Fruit fly (Drosophila melanogaster) whole organism, wandering third instar larva: ENCODE measurements around the gene Yif1.

Experiments used
- Abd-B ChIP-seq: fragments of >200 bp; optimal IDR thresholded peaks from 2 replicates; lab custom pipeline; 2017; ENCODE audit warnings: missing biosample characterization, missing genetic modification characterization
- CG32264 ChIP-seq: fragments of 200-800 bp; sonication (Bioruptor generic); optimal IDR thresholded peaks from 2 replicates; lab custom pipeline; 2016; ENCODE audit warnings: missing biosample characterization, missing genetic modification characterization
- CrebA ChIP-seq: fragments of 200-800 bp; sonication (Bioruptor generic); optimal IDR thresholded peaks from 2 replicates; lab custom pipeline; 2016; ENCODE audit warnings: missing biosample characterization, mild to moderate bottlenecking, missing genetic modification characterization, borderline replicate concordance
- GATAd ChIP-seq: sonication (Bioruptor generic); optimal IDR thresholded peaks from 2 replicates; lab custom pipeline; 2016; ENCODE audit warnings: missing biosample characterization, missing genetic modification characterization
- HLH106 ChIP-seq: fragments of 200-800 bp; optimal IDR thresholded peaks from 3 replicates; lab custom pipeline; 2019; ENCODE audit warnings: missing biosample characterization, mild to moderate bottlenecking, missing genetic modification characterization, moderate library complexity
- Hnf4 ChIP-seq: fragments of 200-800 bp; sonication (Bioruptor generic); optimal IDR thresholded peaks from 2 replicates; lab custom pipeline; 2016; ENCODE audit warnings: missing biosample characterization, mild to moderate bottlenecking, missing genetic modification characterization
- Hr78 ChIP-seq: fragments of >200 bp; optimal IDR thresholded peaks from 2 replicates; lab custom pipeline; 2017; ENCODE audit warnings: missing biosample characterization, missing genetic modification characterization
- Hr83 ChIP-seq: fragments of 200-300 bp; sonication (Bioruptor generic); optimal IDR thresholded peaks from 2 replicates; lab custom pipeline; 2016; ENCODE audit warnings: missing biosample characterization, mild to moderate bottlenecking, missing genetic modification characterization, moderate library complexity; ENCODE audit not compliant: poor library complexity, severe bottlenecking
- Mio ChIP-seq: sonication (Bioruptor generic); optimal IDR thresholded peaks from 2 replicates; lab custom pipeline; 2016; ENCODE audit warnings: missing biosample characterization, missing genetic modification characterization
- Myc ChIP-seq: fragments of >200 bp; optimal IDR thresholded peaks from 2 replicates; lab custom pipeline; 2017
- N ChIP-seq: fragments of >200 bp; optimal IDR thresholded peaks from 2 replicates; lab custom pipeline; 2018; ENCODE audit warnings: missing biosample characterization, missing external identifiers, missing genetic modification characterization
- OdsH ChIP-seq: fragments of 200-800 bp; sonication (Bioruptor generic); optimal IDR thresholded peaks from 2 replicates; lab custom pipeline; 2016; ENCODE audit warnings: missing biosample characterization, mild to moderate bottlenecking, missing genetic modification characterization
- Rel ChIP-seq, 2 experiments: fragments of 200-800 bp; sonication (Bioruptor generic) in 1 of 2; optimal IDR thresholded peaks; 2 replicates in 1 of 2; 3 replicates in 1 of 2; lab custom pipeline; 2016 to 2019; ENCODE audit warnings: mild to moderate bottlenecking in 2 of 2, missing biosample characterization in 2 of 2, missing genetic modification characterization in 2 of 2, moderate library complexity in 1 of 2
- Sp1 ChIP-seq: fragments of 200-800 bp; sonication (Bioruptor generic); optimal IDR thresholded peaks from 3 replicates; lab custom pipeline; 2019; ENCODE audit warnings: missing biosample characterization, mild to moderate bottlenecking, missing genetic modification characterization, moderate library complexity
- Vsx2 ChIP-seq: fragments of 200-300, 225-300 bp; sonication (Bioruptor generic); optimal IDR thresholded peaks from 2 replicates; lab custom pipeline; 2018; ENCODE audit warnings: missing biosample characterization, missing genetic modification characterization; ENCODE audit not compliant: partially characterized antibody
- br ChIP-seq: fragments of 200-800 bp; sonication (Bioruptor generic); optimal IDR thresholded peaks from 2 replicates; lab custom pipeline; 2016; ENCODE audit warnings: missing biosample characterization, missing genetic modification characterization
- brk ChIP-seq: fragments of 200-800 bp; sonication (Bioruptor generic); optimal IDR thresholded peaks from 2 replicates; lab custom pipeline; 2016; ENCODE audit warnings: missing biosample characterization, mild to moderate bottlenecking, missing genetic modification characterization
- dl ChIP-seq, 2 experiments: fragments of 175-275, 200-275 bp in 1 of 2; fragments of 200-275 bp in 1 of 2; sonication (Bioruptor generic); optimal IDR thresholded peaks; lab custom pipeline; 2018; ENCODE audit warnings: mild to moderate bottlenecking in 2 of 2, missing biosample characterization in 2 of 2, missing genetic modification characterization in 2 of 2, moderate library complexity in 2 of 2; ENCODE audit not compliant: partially characterized antibody in 2 of 2, insufficient read depth in 1 of 2
- dsf ChIP-seq: sonication (Bioruptor generic); optimal IDR thresholded peaks from 2 replicates; lab custom pipeline; 2016; ENCODE audit warnings: missing biosample characterization, missing genetic modification characterization, borderline replicate concordance
- ey ChIP-seq: fragments of 200-800 bp; sonication (Bioruptor generic); optimal IDR thresholded peaks from 2 replicates; lab custom pipeline; 2016; ENCODE audit warnings: missing biosample characterization, missing genetic modification characterization
- foxo ChIP-seq, 2 experiments: fragments of 200-800 bp; sonication (Bioruptor generic); optimal IDR thresholded peaks; 2 replicates in 1 of 2; 3 replicates in 1 of 2; lab custom pipeline; 2016 to 2017; ENCODE audit warnings: missing biosample characterization in 2 of 2, missing genetic modification characterization in 2 of 2
- fru ChIP-seq: fragments of 200-800 bp; sonication (Bioruptor generic); optimal IDR thresholded peaks from 3 replicates; lab custom pipeline; 2016; ENCODE audit warnings: missing biosample characterization, mild to moderate bottlenecking, missing genetic modification characterization
- h ChIP-seq: fragments of 200-800 bp; sonication (Bioruptor generic); optimal IDR thresholded peaks from 3 replicates; lab custom pipeline; 2016; ENCODE audit warnings: missing biosample characterization, mild to moderate bottlenecking, missing genetic modification characterization
- jim ChIP-seq: fragments of 175-275, 200-325 bp; sonication (Bioruptor generic); optimal IDR thresholded peaks from 2 replicates; lab custom pipeline; 2016; ENCODE audit warnings: missing biosample characterization, mild to moderate bottlenecking, missing genetic modification characterization
- pan ChIP-seq: fragments of >200 bp; optimal IDR thresholded peaks from 2 replicates; lab custom pipeline; 2017
- psq ChIP-seq: fragments of 200-800 bp; sonication (Bioruptor generic); optimal IDR thresholded peaks from 3 replicates; lab custom pipeline; 2017; ENCODE audit warnings: missing biosample characterization, mild to moderate bottlenecking, missing genetic modification characterization, moderate library complexity
- rgr ChIP-seq: fragments of 200-800 bp; sonication (Bioruptor generic); optimal IDR thresholded peaks from 3 replicates; lab custom pipeline; 2016; ENCODE audit warnings: missing biosample characterization, mild to moderate bottlenecking, missing genetic modification characterization
- sage ChIP-seq: fragments of 200-800 bp; sonication (Bioruptor generic); optimal IDR thresholded peaks from 2 replicates; lab custom pipeline; 2016; ENCODE audit warnings: missing biosample characterization, mild to moderate bottlenecking, missing genetic modification characterization
- sv ChIP-seq: fragments of 200-800 bp; sonication (Bioruptor generic); optimal IDR thresholded peaks from 3 replicates; lab custom pipeline; 2016; ENCODE audit warnings: missing biosample characterization, missing genetic modification characterization
- tai ChIP-seq: sonication (Bioruptor generic); optimal IDR thresholded peaks from 2 replicates; lab custom pipeline; 2016; ENCODE audit warnings: missing biosample characterization, missing genetic modification characterization
- usp ChIP-seq: fragments of >200 bp; optimal IDR thresholded peaks from 2 replicates; lab custom pipeline; 2017; ENCODE audit warnings: missing biosample characterization, missing genetic modification characterization
- woc ChIP-seq: sonication (Bioruptor generic); optimal IDR thresholded peaks from 2 replicates; lab custom pipeline; 2016; ENCODE audit warnings: missing biosample characterization, mild to moderate bottlenecking, missing genetic modification characterization

Gene Yif1

dm6 chr3R:26717864-26718263, at the start of gene Yif1:
Gene Yif1, plus strand, starts transcription at chr3R:26717871.
- no peak for TF ChIP-seq ey
- TF ChIP-seq dl (GFP tag; optimal IDR thresholded peaks at IDR 0.05; lab: Kevin White, UChicago; ENCODE audit: insufficient read depth in 1 of 2, partially characterized antibody in 2 of 2), result no peak
- no peak for TF ChIP-seq tai (GFP tag; lab: Kevin White, UChicago)
- TF ChIP-seq jim (GFP tag; lab: Kevin White, UChicago), result no peak
- TF ChIP-seq Rel (GFP tag; optimal IDR thresholded peaks at IDR 0.05; lab: Kevin White, UChicago), result no peak
- no peak for TF ChIP-seq Rel (tag; optimal IDR thresholded peaks at IDR 0.05; lab: Kevin White, UChicago)
- no peak for TF ChIP-seq Hr83
- no peak for TF ChIP-seq Myc (lab: Kevin White, UChicago)
- no peak for TF ChIP-seq Hr78 (GFP tag; lab: Kevin White, UChicago)
- no peak for TF ChIP-seq usp (GFP tag; lab: Kevin White, UChicago)
- no peak for TF ChIP-seq h (GFP tag; lab: Kevin White, UChicago)
- no peak for TF ChIP-seq CG32264 (GFP tag; lab: Kevin White, UChicago)
- no peak for TF ChIP-seq sv (GFP tag; lab: Kevin White, UChicago)
- TF ChIP-seq pan (lab: Kevin White, UChicago), result no peak
- TF ChIP-seq HLH106, result no peak
- TF ChIP-seq foxo (GFP tag; optimal IDR thresholded peaks at IDR 0.05; lab: Kevin White, UChicago), result no peak
- TF ChIP-seq GATAd (GFP tag; lab: Kevin White, UChicago), result no peak

- TF ChIP-seq psq (GFP tag; lab: Kevin White, UChicago) (no peak), Hnf4 (GFP tag; lab: Kevin White, UChicago) (no peak), brk (GFP tag; lab: Kevin White, UChicago) (no peak), woc (GFP tag; lab: Kevin White, UChicago) (no peak), N (GFP tag; lab: Kevin White, UChicago) (no peak), usp (GFP tag; lab: Kevin White, UChicago) (no peak), sage (GFP tag; lab: Kevin White, UChicago) (no peak), h (GFP tag; lab: Kevin White, UChicago) (no peak), tai (GFP tag; lab: Kevin White, UChicago) (no peak), sv (GFP tag; lab: Kevin White, UChicago) (no peak), Abd-B (GFP tag; lab: Kevin White, UChicago) (no peak), rgr (GFP tag; lab: Kevin White, UChicago) (no peak), Hr83 (no peak), dl (GFP tag; optimal IDR thresholded peaks at IDR 0.05; lab: Kevin White, UChicago; ENCODE audit: insufficient read depth in 1 of 2, partially characterized antibody in 2 of 2) (no peak), fru (GFP tag; lab: Kevin White, UChicago) (no peak), Vsx2 (GFP tag; lab: Kevin White, UChicago) (no peak), foxo (GFP tag; optimal IDR thresholded peaks at IDR 0.05; lab: Kevin White, UChicago) (no peak)
- TF ChIP-seq, all 38 proteins: peak for 0
Measured at dm6 chr3R:26670277-26670676, 47.4 kb upstream of the Yif1 start.

- no peak for TF ChIP-seq N (GFP tag; lab: Kevin White, UChicago)
- TF ChIP-seq br (GFP tag; lab: Kevin White, UChicago), result no peak
- no peak for TF ChIP-seq Mio
- no peak for TF ChIP-seq CG32264 (GFP tag; lab: Kevin White, UChicago)
- no peak for TF ChIP-seq Hr78 (GFP tag; lab: Kevin White, UChicago)
Measured at dm6 chr3R:26671525-26672132, 46.0 kb upstream of the Yif1 start.

- TF ChIP-seq ey, result no peak
- TF ChIP-seq br (GFP tag; lab: Kevin White, UChicago), result no peak
- TF ChIP-seq dsf, result no peak
- no peak for TF ChIP-seq pan (lab: Kevin White, UChicago)
- no peak for TF ChIP-seq Abd-B (GFP tag; lab: Kevin White, UChicago)
- no peak for TF ChIP-seq OdsH (GFP tag; lab: Kevin White, UChicago)
- TF ChIP-seq Hnf4 (GFP tag; lab: Kevin White, UChicago), result no peak
- TF ChIP-seq Hr83, result no peak
- TF ChIP-seq usp (GFP tag; lab: Kevin White, UChicago), result no peak
- TF ChIP-seq Sp1 (GFP tag; lab: Kevin White, UChicago), result no peak
- no peak for TF ChIP-seq CG32264 (GFP tag; lab: Kevin White, UChicago)
- no peak for TF ChIP-seq CrebA (GFP tag; lab: Kevin White, UChicago)
- no peak for TF ChIP-seq HLH106
- TF ChIP-seq brk (GFP tag; lab: Kevin White, UChicago), result no peak
- TF ChIP-seq Myc (lab: Kevin White, UChicago), result no peak
- no peak for TF ChIP-seq Hr78 (GFP tag; lab: Kevin White, UChicago)
Measured at dm6 chr3R:26681947-26682346, 35.7 kb upstream of the Yif1 start, which contains the start of gene beat-VII. Gene beat-VII, minus strand, starts transcription at chr3R:26681966.
